Worm (Caenorhabditis elegans): ENCODE results near the gene scl-12.

Gene scl-12

DNA sequence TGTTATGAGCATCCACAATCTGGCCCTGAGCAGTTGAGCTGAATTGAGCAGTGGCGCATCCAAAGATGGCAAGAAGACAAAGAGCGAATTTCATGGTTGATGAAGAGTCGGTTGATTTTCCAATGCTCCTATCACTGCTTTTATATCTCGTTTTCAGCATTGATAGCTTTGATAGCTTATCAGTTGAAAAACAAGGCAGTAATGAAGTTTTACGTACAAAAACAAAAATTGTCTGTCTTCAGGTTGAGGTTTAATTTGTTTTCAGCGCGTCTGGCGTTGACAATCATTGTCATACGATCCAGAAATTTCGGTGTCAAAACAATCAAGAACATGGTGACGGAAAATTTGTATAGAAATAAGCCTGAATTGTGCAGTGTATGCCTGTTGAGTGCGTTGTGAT is 850 bp upstream of the scl-12 start, which contains the start of gene scl-13:
Gene scl-13 (minus strand): TSS at position 101 of the 400 bp plus-strand sequence.
- TF ChIP-seq ztf-25 (GFP tag; IDR thresholded peaks at IDR 0.05) (no peak), ceh-27 (GFP tag; optimal IDR thresholded peaks at IDR 0.05) (no peak), nhr-80 (tag; optimal IDR thresholded peaks at IDR 0.05) (no peak), him-1 (tag; optimal IDR thresholded peaks at IDR 0.05) (no peak), ztf-18 (tag; optimal IDR thresholded peaks at IDR 0.05) (no peak), xnd-1 (tag; optimal IDR thresholded peaks at IDR 0.05) (no peak), let-526 (GFP tag; IDR thresholded peaks at IDR 0.05) (no peak), pha-4 (tag; optimal IDR thresholded peaks at IDR 0.05) (no peak), nhr-179 (tag; optimal IDR thresholded peaks at IDR 0.05) (no peak), T26A5.8 (tag; optimal IDR thresholded peaks at IDR 0.05) (no peak), madf-8 (GFP tag; conservative IDR thresholded peaks at IDR 0.05) (no peak), ets-4 (GFP tag; optimal IDR thresholded peaks at IDR 0.05) (no peak), F33H1.4 (GFP tag; IDR thresholded peaks at IDR 0.05) (no peak), efl-1 (GFP tag; optimal IDR thresholded peaks at IDR 0.05) (no peak)

DNA sequence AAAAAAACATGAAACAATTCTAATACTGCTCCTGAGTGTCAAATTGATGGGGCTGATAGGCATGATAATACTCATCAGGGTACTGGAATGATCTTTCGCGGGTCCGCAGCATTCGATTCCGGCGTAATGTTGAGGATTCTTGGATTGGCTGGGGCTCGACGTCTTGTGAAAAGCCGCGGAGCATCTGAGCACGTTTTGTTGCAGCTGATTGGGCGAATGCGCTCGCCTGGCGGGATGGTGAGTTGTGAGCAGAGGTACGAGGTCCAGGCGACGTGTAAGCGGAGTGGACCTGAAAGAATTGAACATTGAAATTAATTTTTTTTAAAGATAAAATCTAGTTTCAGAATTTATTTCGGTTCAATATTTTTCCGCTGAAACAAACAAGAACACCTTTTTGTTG is 1.6 kb downstream of the scl-12 start:
- TF ChIP-seq lag-1 (GFP tag; IDR thresholded peaks at IDR 0.05): no peak
- TF ChIP-seq zfh-2 (GFP tag; conservative IDR thresholded peaks at IDR 0.05): peak; percentile 67

DNA sequence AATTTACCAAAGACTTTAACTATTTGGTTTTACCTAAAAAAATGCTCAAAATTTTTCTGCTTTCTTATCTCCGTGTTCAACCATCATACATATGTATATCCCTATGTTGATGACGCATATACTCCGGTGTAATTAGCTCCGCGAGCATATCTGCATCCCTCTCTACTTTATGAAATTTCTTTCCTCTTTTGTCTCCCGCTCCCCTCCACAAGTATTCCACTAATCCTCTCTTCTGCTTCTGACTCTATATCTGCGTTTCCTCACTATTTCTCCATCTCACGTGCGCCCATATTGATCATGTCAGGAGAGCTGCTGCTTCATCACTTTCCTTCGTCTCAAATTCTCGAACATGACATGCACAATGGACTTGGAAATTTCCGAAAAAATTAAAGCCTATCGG is 2.5 kb downstream of the scl-12 start, which contains the start of gene H10D18.1:
Gene H10D18.1 (plus strand): TSS at position 277 of the 400 bp plus-strand sequence.
- TF ChIP-seq Y56A3A.18 (GFP tag; IDR thresholded peaks at IDR 0.05) (no peak), F52B5.7 (tag; optimal IDR thresholded peaks at IDR 0.05) (no peak), Y67H2A.10 (GFP tag; conservative IDR thresholded peaks at IDR 0.05) (no peak), dox-1 (GFP tag; IDR thresholded peaks at IDR 0.05) (no peak), Y79H2A.3 (GFP tag; conservative IDR thresholded peaks at IDR 0.05) (no peak), ceh-27 (GFP tag; optimal IDR thresholded peaks at IDR 0.05) (no peak)

DNA sequence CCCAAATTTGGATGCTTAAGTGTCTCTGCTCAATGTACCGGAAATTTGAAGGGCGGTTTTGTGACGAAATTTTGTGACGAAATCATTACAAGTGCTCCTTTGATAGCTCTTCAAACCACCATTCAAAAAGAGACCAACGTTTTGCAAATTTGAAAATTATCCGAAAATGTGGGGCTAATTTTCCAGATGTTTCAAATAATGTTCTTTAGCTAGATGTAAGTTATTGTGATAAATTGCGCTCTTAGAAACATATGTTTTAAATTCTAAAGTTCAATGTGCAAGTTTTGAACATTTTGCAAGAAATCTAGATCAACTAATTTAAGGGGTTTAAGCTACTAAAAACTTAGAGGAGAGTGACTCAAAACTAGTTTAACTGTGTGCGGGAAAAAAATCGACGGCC is 8.5 kb downstream of the scl-12 start:
- no peak for TF ChIP-seq D2030.7 (GFP tag; IDR thresholded peaks at IDR 0.05)
- TF ChIP-seq mel-28 (tag; optimal IDR thresholded peaks at IDR 0.05; ENCODE audit: borderline replicate concordance): no peak
- TF ChIP-seq cebp-1 (GFP tag; IDR thresholded peaks at IDR 0.05): no peak
- peak; percentile 27 for TF ChIP-seq cebp-1 (tag; optimal IDR thresholded peaks at IDR 0.05)
- no peak for TF ChIP-seq xnd-1 (tag; optimal IDR thresholded peaks at IDR 0.05)

DNA sequence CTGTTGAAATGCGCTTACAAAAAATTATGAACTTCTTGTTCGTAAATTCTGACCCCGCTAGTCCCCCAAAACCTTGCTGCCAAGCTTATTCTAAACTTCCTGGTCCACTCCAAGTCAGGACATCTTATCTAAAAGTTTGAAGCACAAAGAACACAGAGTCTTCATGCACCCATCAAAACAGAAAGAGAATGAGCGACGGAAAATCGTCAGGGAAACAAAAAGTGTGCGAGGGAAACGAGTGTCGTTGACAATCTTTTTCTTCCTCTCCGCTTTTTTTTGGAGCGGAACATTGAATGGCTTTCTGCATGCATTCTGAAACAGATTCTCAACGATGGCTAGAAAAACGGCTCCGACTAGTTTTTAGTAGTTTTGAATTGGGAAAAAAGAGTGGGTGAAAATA is 12.8 kb downstream of the scl-12 start:
- TF ChIP-seq ztf-26 (tag; optimal IDR thresholded peaks at IDR 0.05) (no peak), somi-1 (GFP tag; optimal IDR thresholded peaks at IDR 0.05) (no peak), ceh-91 (GFP tag; IDR thresholded peaks at IDR 0.05) (no peak), Y79H2A.3 (GFP tag; conservative IDR thresholded peaks at IDR 0.05) (no peak), T07F8.4 (tag; optimal IDR thresholded peaks at IDR 0.05) (no peak), pha-4 (tag; optimal IDR thresholded peaks at IDR 0.05) (no peak), akir-1 (GFP tag; optimal IDR thresholded peaks at IDR 0.05) (no peak), ets-4 (GFP tag; optimal IDR thresholded peaks at IDR 0.05) (no peak), zim-3 (tag; optimal IDR thresholded peaks at IDR 0.05) (no peak), ztf-25 (GFP tag; IDR thresholded peaks at IDR 0.05) (no peak), F23B12.7 (tag; optimal IDR thresholded peaks at IDR 0.05; ENCODE audit: insufficient read depth) (no peak), egl-18 (GFP tag; IDR thresholded peaks at IDR 0.05) (no peak), ceh-27 (GFP tag; optimal IDR thresholded peaks at IDR 0.05) (no peak), rpc-1 (optimal IDR thresholded peaks at IDR 0.05) (no peak), rpc-1 (tag; optimal IDR thresholded peaks at IDR 0.05) (no peak), die-1 (tag; optimal IDR thresholded peaks at IDR 0.05) (no peak), aptf-2 (GFP tag; conservative IDR thresholded peaks at IDR 0.05) (no peak), ekl-4 (GFP tag; IDR thresholded peaks at IDR 0.05) (no peak)

Data from whole organism, young adult.